Worm (Caenorhabditis elegans): ENCODE results near the gene F13H10.5.

Gene F13H10.5

ce11 chrIV:11021512-11022268, 30.9 kb downstream of the F13H10.5 start, which contains the start of gene mogs-1:
mogs-1 (minus strand) TSS chrIV:11021928.
- TF ChIP-seq nhr-129 (tag; optimal IDR thresholded peaks at IDR 0.05) = peak; percentile 23
- TF ChIP-seq mdl-1 (tag; optimal IDR thresholded peaks at IDR 0.05) = peak in 1 of 2 experiments; percentile 50
- TF ChIP-seq sma-9 (GFP tag; optimal IDR thresholded peaks at IDR 0.05) = peak; percentile 35
- TF ChIP-seq sma-9 (tag; optimal IDR thresholded peaks at IDR 0.05) = no peak
- TF ChIP-seq gmeb-1 (tag; optimal IDR thresholded peaks at IDR 0.05) = peak; percentile 5
- TF ChIP-seq nhr-77 (tag; optimal IDR thresholded peaks at IDR 0.05) = no peak
- peak; percentile 41 for TF ChIP-seq sem-4 (tag; optimal IDR thresholded peaks at IDR 0.05)
- TF ChIP-seq nhr-25 (tag; optimal IDR thresholded peaks at IDR 0.05) = peak; percentile 44
- no peak for TF ChIP-seq alr-1 (tag; optimal IDR thresholded peaks at IDR 0.05)
- TF ChIP-seq crh-2 (tag; optimal IDR thresholded peaks at IDR 0.05) = peak; percentile 57
- TF ChIP-seq nhr-21 (tag; optimal IDR thresholded peaks at IDR 0.05) = peak; percentile 71
- TF ChIP-seq fos-1 (tag; optimal IDR thresholded peaks at IDR 0.05) = peak; percentile 47
- TF ChIP-seq dmd-4 (tag; optimal IDR thresholded peaks at IDR 0.05) = no peak
- TF ChIP-seq sma-3 (GFP tag; optimal IDR thresholded peaks at IDR 0.05) = peak; percentile 67
- no peak for TF ChIP-seq C34F6.9 (tag; optimal IDR thresholded peaks at IDR 0.05)
- peak in 1 of 2 experiments; percentile 22 for TF ChIP-seq lsy-2 (tag; optimal IDR thresholded peaks at IDR 0.05)

DNA sequence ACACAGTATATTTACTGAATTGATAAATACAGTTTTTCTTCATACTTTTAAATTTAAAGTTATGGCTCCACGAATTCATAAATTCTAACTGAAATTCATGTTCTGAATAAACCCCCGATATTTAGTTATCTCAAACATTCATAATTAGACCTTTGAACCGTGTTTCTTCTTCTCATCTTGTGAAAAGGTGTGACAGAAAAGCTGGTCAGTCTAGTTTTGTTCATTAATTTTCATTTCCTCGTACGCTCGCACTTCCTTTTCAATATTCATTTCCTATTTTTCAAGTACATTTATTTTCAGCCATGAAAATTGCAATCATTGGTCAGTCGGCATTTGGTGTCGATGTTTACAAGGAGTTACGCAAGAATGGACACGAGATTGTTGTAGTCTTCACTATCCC, 31.5 kb downstream of the F13H10.5 start, which contains the start of gene alh-3:
Gene alh-3 (plus strand): TSS at position 301 of the 400 bp plus-strand sequence.
- TF ChIP-seq gmeb-1 (tag; optimal IDR thresholded peaks at IDR 0.05) (no peak), nhr-12 (tag; optimal IDR thresholded peaks at IDR 0.05) (no peak), nhr-129 (tag; optimal IDR thresholded peaks at IDR 0.05) (no peak), mab-5 (tag; optimal IDR thresholded peaks at IDR 0.05) (no peak), sma-3 (GFP tag; optimal IDR thresholded peaks at IDR 0.05) (no peak), ZK546.5 (tag; optimal IDR thresholded peaks at IDR 0.05) (no peak), unc-39 (tag; optimal IDR thresholded peaks at IDR 0.05) (no peak), mdl-1 (tag; optimal IDR thresholded peaks at IDR 0.05) (no peak), nhr-25 (tag; optimal IDR thresholded peaks at IDR 0.05) (no peak)

DNA sequence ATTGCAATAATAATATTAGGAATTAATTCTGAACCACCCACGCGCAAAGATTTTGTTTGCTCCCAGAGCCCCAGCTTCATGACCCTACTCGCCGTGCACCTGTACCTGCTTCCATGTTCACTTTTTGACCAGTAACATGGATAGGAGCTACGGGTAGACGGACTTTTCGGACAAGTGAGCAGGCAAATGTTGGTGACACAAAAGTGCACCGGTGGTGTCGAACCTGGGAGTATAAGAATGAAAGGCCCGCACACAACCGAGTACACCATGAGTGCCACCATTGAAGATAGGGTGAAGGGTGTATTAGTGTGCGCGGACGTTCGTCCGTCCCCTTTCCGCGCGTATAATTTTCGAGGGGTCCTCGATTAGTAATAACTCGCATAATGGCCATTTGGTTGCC, 35.1 kb downstream of the F13H10.5 start:
- TF ChIP-seq ztf-1 (GFP tag; conservative IDR thresholded peaks at IDR 0.05) = 0 out of 2 replicates have a peak, but pooled peaks have one; percentile 28
- TF ChIP-seq zag-1 (tag; optimal IDR thresholded peaks at IDR 0.05) = peak; percentile 34
- TF ChIP-seq sma-9 (GFP tag; optimal IDR thresholded peaks at IDR 0.05) = peak; percentile 29
- TF ChIP-seq sma-9 (tag; optimal IDR thresholded peaks at IDR 0.05) = no peak
- TF ChIP-seq Y55F3AM.14 (GFP tag; optimal IDR thresholded peaks at IDR 0.05) = peak; percentile 71
- TF ChIP-seq nhr-6 (tag; optimal IDR thresholded peaks at IDR 0.05) = no peak
- TF ChIP-seq aly-2 (tag; optimal IDR thresholded peaks at IDR 0.05) = no peak
- TF ChIP-seq ceh-82 (tag; optimal IDR thresholded peaks at IDR 0.05) = no peak

DNA sequence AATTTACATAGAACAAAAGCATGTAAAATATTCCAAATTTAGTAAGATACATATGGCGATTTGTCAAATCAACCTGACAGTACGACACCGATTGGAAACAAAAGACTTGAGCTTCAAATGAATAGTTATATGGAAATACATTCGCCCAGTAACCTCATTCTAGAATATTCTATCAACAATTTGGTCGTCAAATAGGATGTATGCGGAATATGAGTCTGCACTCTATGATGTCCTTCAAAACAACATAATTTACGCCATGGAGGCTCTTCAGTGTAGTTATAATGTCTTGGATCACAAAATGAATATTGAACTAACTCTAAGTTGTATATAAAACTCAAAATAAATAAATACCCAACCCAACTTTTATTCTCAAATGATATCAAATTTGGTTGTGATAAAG, 35.8 kb downstream of the F13H10.5 start:
- peak; percentile 27 for TF ChIP-seq sma-9 (GFP tag; optimal IDR thresholded peaks at IDR 0.05)
- TF ChIP-seq sma-9 (tag; optimal IDR thresholded peaks at IDR 0.05) = no peak
- peak; percentile 40 for TF ChIP-seq unc-55 (GFP tag; optimal IDR thresholded peaks at IDR 0.05)
- TF ChIP-seq lsy-2 (tag; optimal IDR thresholded peaks at IDR 0.05) = peak in 1 of 2 experiments; percentile 58
- peak; percentile 48 for TF ChIP-seq ztf-4 (tag; optimal IDR thresholded peaks at IDR 0.05)
- no peak for TF ChIP-seq ztf-1 (GFP tag; conservative IDR thresholded peaks at IDR 0.05)
- peak; percentile 46 for TF ChIP-seq nhr-129 (tag; optimal IDR thresholded peaks at IDR 0.05)
- peak; percentile 22 for TF ChIP-seq crh-2 (tag; optimal IDR thresholded peaks at IDR 0.05)
- TF ChIP-seq elt-3 (tag; optimal IDR thresholded peaks at IDR 0.05) = no peak
- TF ChIP-seq snpc-4 (tag; optimal IDR thresholded peaks at IDR 0.05) = no peak
- peak; percentile 63 for TF ChIP-seq C34F6.9 (tag; optimal IDR thresholded peaks at IDR 0.05)

ce11 chrIV:11027560-11027959, 36.8 kb downstream of the F13H10.5 start:
- TF ChIP-seq ztf-1 (GFP tag; conservative IDR thresholded peaks at IDR 0.05) (no peak), blmp-1 (tag; optimal IDR thresholded peaks at IDR 0.05; ENCODE audit: insufficient read depth) (peak; percentile 30), nhr-12 (tag; optimal IDR thresholded peaks at IDR 0.05) (no peak), R02D3.7 (tag; optimal IDR thresholded peaks at IDR 0.05) (no peak), mab-5 (tag; optimal IDR thresholded peaks at IDR 0.05) (peak; percentile 42), ztf-11 (tag; optimal IDR thresholded peaks at IDR 0.05) (no peak), ztf-4 (tag; optimal IDR thresholded peaks at IDR 0.05) (peak; percentile 75), skn-1 (tag; optimal IDR thresholded peaks at IDR 0.05) (peak; percentile 51), nhr-6 (tag; optimal IDR thresholded peaks at IDR 0.05) (peak; percentile 80), sma-9 (GFP tag; optimal IDR thresholded peaks at IDR 0.05) (peak; percentile 90), sma-9 (tag; optimal IDR thresholded peaks at IDR 0.05) (no peak), nhr-21 (tag; optimal IDR thresholded peaks at IDR 0.05) (peak; percentile 69), C34F6.9 (tag; optimal IDR thresholded peaks at IDR 0.05) (peak; percentile 90), nhr-11 (tag; optimal IDR thresholded peaks at IDR 0.05) (no peak), egl-27 (tag; optimal IDR thresholded peaks at IDR 0.05) (peak; percentile 84), lin-11 (tag; optimal IDR thresholded peaks at IDR 0.05) (peak; percentile 58), unc-55 (GFP tag; optimal IDR thresholded peaks at IDR 0.05) (peak; percentile 87), nhr-10 (tag; optimal IDR thresholded peaks at IDR 0.05) (no peak), ceh-82 (tag; optimal IDR thresholded peaks at IDR 0.05) (no peak), fos-1 (tag; optimal IDR thresholded peaks at IDR 0.05) (peak; percentile 92), mbf-1 (tag; optimal IDR thresholded peaks at IDR 0.05) (no peak), lin-39 (tag; optimal IDR thresholded peaks at IDR 0.05) (no peak), sem-4 (tag; optimal IDR thresholded peaks at IDR 0.05) (peak; percentile 89), ama-1 (optimal IDR thresholded peaks at IDR 0.05) (peak; percentile 97), alr-1 (tag; optimal IDR thresholded peaks at IDR 0.05) (no peak), dmd-4 (tag; optimal IDR thresholded peaks at IDR 0.05) (no peak), nhr-25 (tag; optimal IDR thresholded peaks at IDR 0.05) (peak; percentile 73), elt-3 (tag; optimal IDR thresholded peaks at IDR 0.05) (no peak)

All from whole organism, L2 larva.